Worm (Caenorhabditis elegans) whole organism, L1 larva: ENCODE data around the gene tsp-21.

Experiments
- C34B4.2 ChIP-seq: sonication (generic microtip); optimal IDR thresholded peaks from 2 replicates; lab custom pipeline; 2017; ENCODE audit warnings: mild to moderate bottlenecking, missing genetic modification characterization, missing compliant biosample characterization
- alr-1 ChIP-seq: fragments of 200-800 bp; sonication (Bioruptor generic); optimal IDR thresholded peaks from 2 replicates; lab custom pipeline; 2018; ENCODE audit warnings: borderline replicate concordance, mild to moderate bottlenecking, missing genetic modification characterization, missing compliant biosample characterization
- fkh-4 ChIP-seq: sonication (generic microtip); optimal IDR thresholded peaks from 2 replicates; lab custom pipeline; 2016; ENCODE audit warnings: missing compliant biosample characterization, missing genetic modification characterization, borderline replicate concordance
- lin-13 ChIP-seq: fragments of 150-350 bp; optimal IDR thresholded peaks from 2 replicates; lab custom pipeline; 2014; ENCODE audit warnings: missing biosample characterization, missing genetic modification reagents, missing genetic modification characterization
- lin-39 ChIP-seq: fragments of 150-350 bp; optimal IDR thresholded peaks from 2 replicates; lab custom pipeline; 2014; ENCODE audit warnings: missing biosample characterization, missing genetic modification reagents, missing genetic modification characterization
- nhr-12 ChIP-seq: sonication (generic microtip); optimal IDR thresholded peaks from 2 replicates; lab custom pipeline; 2017; ENCODE audit warnings: missing biosample characterization, missing genetic modification characterization
- nhr-71 ChIP-seq: sonication (generic microtip); optimal IDR thresholded peaks from 2 replicates; lab custom pipeline; 2016; ENCODE audit warnings: mild to moderate bottlenecking, missing genetic modification characterization, moderate library complexity, missing compliant biosample characterization
- nhr-90 ChIP-seq: sonication (generic microtip); optimal IDR thresholded peaks from 2 replicates; lab custom pipeline; 2016; ENCODE audit warnings: mild to moderate bottlenecking, missing genetic modification characterization, missing compliant biosample characterization; ENCODE audit not compliant: poor library complexity
- rnt-1 ChIP-seq: sonication (generic microtip); optimal IDR thresholded peaks from 2 replicates; lab custom pipeline; 2016; ENCODE audit warnings: mild to moderate bottlenecking, missing genetic modification characterization, moderate library complexity, missing compliant biosample characterization
- sup-37 ChIP-seq: fragments of 200-800 bp; sonication (Bioruptor generic); optimal IDR thresholded peaks from 2 replicates; lab custom pipeline; 2018; ENCODE audit warnings: mild to moderate bottlenecking, missing genetic modification characterization, missing compliant biosample characterization
- unc-130 ChIP-seq: fragments of 150-350 bp; optimal IDR thresholded peaks from 2 replicates; lab custom pipeline; 2017; ENCODE audit warnings: missing biosample characterization, missing genetic modification characterization, inconsistent platforms
- unc-86 ChIP-seq: sonication (generic microtip); optimal IDR thresholded peaks from 2 replicates; lab custom pipeline; 2016; ENCODE audit warnings: missing genetic modification characterization, missing compliant biosample characterization
- zip-4 ChIP-seq: fragments of 200-800 bp; sonication (Bioruptor generic); optimal IDR thresholded peaks from 2 replicates; lab custom pipeline; 2018; ENCODE audit warnings: mild to moderate bottlenecking, missing genetic modification characterization, moderate library complexity, missing compliant biosample characterization

- no peak for TF ChIP-seq lin-13 (GFP tag; lab: Kevin White, UChicago)
- no peak for TF ChIP-seq zip-4 (GFP tag; lab: Kevin White, UChicago)
- no peak for TF ChIP-seq C34B4.2 (tag; lab: Kevin White, UChicago)
- TF ChIP-seq lin-39 (tag; lab: Kevin White, UChicago): no peak
- TF ChIP-seq nhr-71 (tag; lab: Kevin White, UChicago): no peak
- no peak for TF ChIP-seq sup-37
- TF ChIP-seq rnt-1 (tag; lab: Kevin White, UChicago): no peak
- no peak for TF ChIP-seq unc-130
- no peak for TF ChIP-seq nhr-12 (tag; lab: Kevin White, UChicago)
- no peak for TF ChIP-seq fkh-4
- TF ChIP-seq unc-86 (tag; lab: Kevin White, UChicago): no peak
- no peak for TF ChIP-seq alr-1 (tag; lab: Kevin White, UChicago)
- TF ChIP-seq nhr-90 (tag; lab: Kevin White, UChicago): no peak
Observed at ce11 chrX:9940524-9940923, 8.4 kb downstream of the tsp-21 start.
